Worm (Caenorhabditis elegans): ENCODE results near the gene K08E7.5.

DNA sequence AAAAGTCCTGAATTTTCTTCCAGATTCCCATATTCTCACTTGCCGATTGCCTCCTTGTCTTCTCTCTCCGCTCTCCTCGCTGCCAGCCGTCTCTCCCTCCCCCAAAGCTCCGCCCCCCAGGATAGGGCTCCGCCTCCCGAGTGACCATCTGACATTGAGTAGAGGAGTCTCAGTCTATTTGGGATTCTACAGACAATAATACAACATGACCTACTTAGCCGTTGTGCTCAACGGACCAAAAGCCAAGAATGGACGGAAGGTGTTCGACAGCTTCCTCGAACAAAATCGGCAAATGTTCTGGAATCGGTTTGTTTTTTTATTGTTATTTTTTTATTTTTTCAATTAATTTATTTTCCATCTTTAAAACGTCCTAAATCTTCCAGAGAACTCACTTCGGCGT is 31.2 kb upstream of the K08E7.5 start, which contains the start of gene ham-1:
- TF ChIP-seq hlh-17 (GFP tag; optimal IDR thresholded peaks at IDR 0.05; ENCODE audit: borderline replicate concordance) (no peak), aly-2 (tag; optimal IDR thresholded peaks at IDR 0.05) (no peak), irx-1 (tag; optimal IDR thresholded peaks at IDR 0.05) (no peak), nhr-237 (tag; optimal IDR thresholded peaks at IDR 0.05) (no peak), lsy-2 (tag; optimal IDR thresholded peaks at IDR 0.05) (no peak), Y116A8C.19 (tag; optimal IDR thresholded peaks at IDR 0.05; ENCODE audit: borderline replicate concordance) (no peak)
